Fruit fly (Drosophila melanogaster) whole organism, embryonic: ENCODE measurements around the gene Hasp.

Experiments
- Aef1 ChIP-seq: fragments of 200-800 bp; sonication (Bioruptor generic); IDR thresholded peaks from 3 replicates; pipeline ENCODE4 v1.3.6; 2022; ENCODE audit warnings: missing biosample characterization, missing genetic modification characterization
- Awh ChIP-seq: fragments of 200-800 bp; sonication (Bioruptor generic); IDR thresholded peaks from 2 replicates; pipeline ENCODE4, ENCODE4 v1.3.6; 2022; ENCODE audit warnings: missing biosample characterization, missing genetic modification characterization
- CG10274 ChIP-seq: fragments of 200-800 bp; sonication (Bioruptor generic); optimal IDR thresholded peaks from 3 replicates; lab custom pipeline; 2017; ENCODE audit warnings: missing biosample characterization, mild to moderate bottlenecking, missing genetic modification characterization
- CG10565 ChIP-seq: fragments of 200-800 bp; sonication (Bioruptor generic); optimal IDR thresholded peaks from 3 replicates; lab custom pipeline; 2016; ENCODE audit warnings: missing biosample characterization, mild to moderate bottlenecking, missing genetic modification characterization
- CG10979 ChIP-seq: fragments of 200-800 bp; sonication (Bioruptor generic); optimal IDR thresholded peaks from 2 replicates; lab custom pipeline; 2018; ENCODE audit warnings: missing biosample characterization, mild to moderate bottlenecking, missing genetic modification characterization, moderate library complexity
- CG12391 ChIP-seq: fragments of 200-800 bp; sonication (Bioruptor generic); optimal IDR thresholded peaks from 3 replicates; lab custom pipeline; 2018; ENCODE audit warnings: missing biosample characterization, mild to moderate bottlenecking, missing genetic modification characterization, moderate library complexity
- CG12659 ChIP-seq: fragments of 200-800 bp; sonication (Bioruptor generic); optimal IDR thresholded peaks from 3 replicates; lab custom pipeline; 2017; ENCODE audit warnings: mild to moderate bottlenecking, missing biosample characterization, missing genetic modification reagents, missing genetic modification characterization
- CG12744 ChIP-seq: fragments of 200-800 bp; sonication (Bioruptor generic); optimal IDR thresholded peaks from 2 replicates; lab custom pipeline; 2016; ENCODE audit warnings: missing biosample characterization, missing genetic modification characterization
- CG12769 ChIP-seq: fragments of 200-800 bp; sonication (Bioruptor generic); optimal IDR thresholded peaks from 2 replicates; lab custom pipeline; 2019; ENCODE audit warnings: missing biosample characterization, mild to moderate bottlenecking, missing genetic modification characterization, moderate library complexity
- CG14710 ChIP-seq: fragments of 200-800 bp; sonication (Bioruptor generic); optimal IDR thresholded peaks from 3 replicates; lab custom pipeline; 2019; ENCODE audit warnings: missing biosample characterization, mild to moderate bottlenecking, missing genetic modification characterization, moderate library complexity
- CG15269 ChIP-seq: fragments of 200-800 bp; sonication (Bioruptor generic); optimal IDR thresholded peaks from 2 replicates; lab custom pipeline; 2018; ENCODE audit warnings: missing biosample characterization, mild to moderate bottlenecking, missing genetic modification characterization, moderate library complexity
- CG16863 ChIP-seq: fragments of 200-800 bp; sonication (Bioruptor generic); optimal IDR thresholded peaks from 3 replicates; lab custom pipeline; 2016; ENCODE audit warnings: missing biosample characterization, missing genetic modification characterization
- CG2199 ChIP-seq: fragments of 200-800 bp; sonication (Bioruptor generic); IDR thresholded peaks from 3 replicates; pipeline ENCODE4 v1.3.6; 2022; ENCODE audit warnings: missing biosample characterization, missing genetic modification characterization
- CG2712 ChIP-seq: fragments of 200-800 bp; optimal IDR thresholded peaks from 3 replicates; lab custom pipeline; 2019; ENCODE audit warnings: missing biosample characterization, mild to moderate bottlenecking, missing genetic modification characterization, moderate library complexity
- CG30431 ChIP-seq: fragments of 200-800 bp; sonication (Bioruptor generic); optimal IDR thresholded peaks from 2 replicates; lab custom pipeline; 2017; ENCODE audit warnings: missing biosample characterization, missing genetic modification characterization
- CG34224 ChIP-seq: fragments of 200-800 bp; sonication (Bioruptor generic); IDR thresholded peaks from 3 replicates; pipeline ENCODE4 v1.3.6; 2022; ENCODE audit warnings: missing biosample characterization, missing genetic modification characterization; ENCODE audit not compliant: partially characterized antibody
- CG42726 ChIP-seq: fragments of 200-800 bp; sonication (Bioruptor generic); IDR thresholded peaks from 2 replicates; pipeline ENCODE4 v1.3.6; 2022; ENCODE audit warnings: missing biosample characterization, missing genetic modification characterization; ENCODE audit not compliant: partially characterized antibody
- CG7372 ChIP-seq: fragments of 200-800 bp; sonication (Bioruptor generic); IDR thresholded peaks from 2 replicates; pipeline ENCODE4 v1.3.6; 2022; ENCODE audit warnings: missing biosample characterization, missing genetic modification characterization
- CG7556 ChIP-seq: fragments of 200-800 bp; sonication (Bioruptor generic); optimal IDR thresholded peaks from 2 replicates; lab custom pipeline; 2017; ENCODE audit warnings: missing biosample characterization, mild to moderate bottlenecking, missing genetic modification characterization
- CG8359 ChIP-seq: fragments of 200-800 bp; sonication (Bioruptor generic); optimal IDR thresholded peaks from 2 replicates; lab custom pipeline; 2017; ENCODE audit warnings: missing biosample characterization, mild to moderate bottlenecking, missing genetic modification characterization, borderline replicate concordance
- Dad ChIP-seq: fragments of 200-800 bp; sonication (Bioruptor generic); optimal IDR thresholded peaks from 3 replicates; lab custom pipeline; 2016; ENCODE audit warnings: missing biosample characterization, missing genetic modification characterization
- Dfd ChIP-seq, 2 experiments: fragments of >200 bp; optimal IDR thresholded peaks; 2 replicates each; lab custom pipeline; 2017; ENCODE audit warnings: missing biosample characterization in 2 of 2, missing genetic modification characterization in 2 of 2
- Dll ChIP-seq: fragments of 200-800 bp; sonication (Bioruptor generic); IDR thresholded peaks from 4 replicates; pipeline ENCODE4 v1.3.6; 2022; ENCODE audit warnings: missing biosample characterization, missing genetic modification characterization; ENCODE audit not compliant: partially characterized antibody
- HHEX ChIP-seq: fragments of 200-800 bp; sonication (Bioruptor generic); optimal IDR thresholded peaks from 3 replicates; lab custom pipeline; 2017; ENCODE audit warnings: missing biosample characterization, mild to moderate bottlenecking, missing genetic modification characterization, missing genetic modification reagents
- Myb ChIP-seq: fragments of 200-800 bp; sonication (Bioruptor generic); optimal IDR thresholded peaks from 2 replicates; lab custom pipeline; 2016; ENCODE audit warnings: missing biosample characterization, missing genetic modification characterization
- Nf-YC ChIP-seq: fragments of 200-800 bp; optimal IDR thresholded peaks from 3 replicates; lab custom pipeline; 2019; ENCODE audit warnings: missing biosample characterization, mild to moderate bottlenecking, missing genetic modification characterization, moderate library complexity
- NfI ChIP-seq: fragments of 200-800 bp; sonication (Bioruptor generic); optimal IDR thresholded peaks from 3 replicates; lab custom pipeline; 2018; ENCODE audit warnings: missing biosample characterization, mild to moderate bottlenecking, missing genetic modification characterization, moderate library complexity
- YL-1 ChIP-seq: fragments of 200-800 bp; sonication (Bioruptor generic); optimal IDR thresholded peaks from 3 replicates; lab custom pipeline; 2017; ENCODE audit warnings: missing biosample characterization, mild to moderate bottlenecking, missing genetic modification characterization
- cato ChIP-seq: fragments of 200-800 bp; sonication (Bioruptor generic); optimal IDR thresholded peaks from 2 replicates; lab custom pipeline; 2016; ENCODE audit warnings: missing biosample characterization, missing genetic modification characterization, borderline replicate concordance
- crc ChIP-seq: fragments of 200-800 bp; sonication (Bioruptor generic); optimal IDR thresholded peaks from 2 replicates; lab custom pipeline; 2016; ENCODE audit warnings: missing biosample characterization, missing genetic modification characterization
- cwo ChIP-seq: fragments of 200-800 bp; sonication (Bioruptor generic); optimal IDR thresholded peaks from 3 replicates; lab custom pipeline; 2017; ENCODE audit warnings: missing biosample characterization, missing genetic modification characterization, mild to moderate bottlenecking, moderate library complexity, missing genetic modification reagents
- dm ChIP-seq: fragments of 200-800 bp; sonication (Bioruptor generic); optimal IDR thresholded peaks from 3 replicates; lab custom pipeline; 2016; ENCODE audit warnings: missing biosample characterization, missing genetic modification characterization
- gsb ChIP-seq: fragments of 200-800 bp; sonication (Bioruptor generic); IDR thresholded peaks from 2 replicates; pipeline ENCODE4 v1.3.6; 2022; ENCODE audit warnings: missing biosample characterization, missing genetic modification characterization
- gt ChIP-seq: fragments of 200-800 bp; sonication (Bioruptor generic); IDR thresholded peaks from 2 replicates; pipeline ENCODE4 v1.3.6; 2022; ENCODE audit warnings: missing biosample characterization, missing genetic modification characterization
- maf-S ChIP-seq: fragments of 200-800 bp; sonication (Bioruptor generic); optimal IDR thresholded peaks from 2 replicates; lab custom pipeline; 2016; ENCODE audit warnings: missing biosample characterization, missing genetic modification characterization
- pnt ChIP-seq: fragments of 200-800 bp; sonication (Bioruptor generic); optimal IDR thresholded peaks from 3 replicates; lab custom pipeline; 2016; ENCODE audit warnings: missing biosample characterization, missing genetic modification characterization
- psq ChIP-seq: fragments of 200-800 bp; sonication (Bioruptor generic); optimal IDR thresholded peaks from 2 replicates; lab custom pipeline; 2017; ENCODE audit warnings: missing biosample characterization, missing genetic modification characterization
- rib ChIP-seq: fragments of 200-800 bp; sonication (Bioruptor generic); IDR thresholded peaks from 2 replicates; pipeline ENCODE4 v1.3.6; 2022; ENCODE audit warnings: missing biosample characterization, missing genetic modification characterization
- sc ChIP-seq, 3 experiments: fragments of >200 bp in 2 of 3; fragments of 200-800 bp in 1 of 3; sonication (Bioruptor generic) in 1 of 3; optimal IDR thresholded peaks; 2 replicates in 2 of 3; 3 replicates in 1 of 3; lab custom pipeline; 2017; ENCODE audit warnings: mild to moderate bottlenecking in 1 of 3, missing biosample characterization in 1 of 3, missing genetic modification characterization in 1 of 3, missing genetic modification reagents in 1 of 3
- seq ChIP-seq: fragments of 200-800 bp; sonication (Bioruptor generic); IDR thresholded peaks from 2 replicates; pipeline ENCODE4 v1.3.6; 2022; ENCODE audit warnings: missing biosample characterization, missing genetic modification characterization
- sna ChIP-seq: fragments of 200-800 bp; sonication (Bioruptor generic); IDR thresholded peaks from 2 replicates; pipeline ENCODE4 v1.3.6; 2022; ENCODE audit warnings: missing biosample characterization, missing genetic modification characterization; ENCODE audit not compliant: partially characterized antibody
- stwl ChIP-seq: fragments of 200-800 bp; sonication (Bioruptor generic); optimal IDR thresholded peaks from 3 replicates; lab custom pipeline; 2018; ENCODE audit warnings: missing biosample characterization, mild to moderate bottlenecking, missing genetic modification characterization, moderate library complexity
- tgo ChIP-seq: fragments of 200-800 bp; sonication (Bioruptor generic); IDR thresholded peaks from 3 replicates; pipeline ENCODE4 v1.3.6; 2022; ENCODE audit warnings: missing biosample characterization, missing genetic modification characterization
- tio ChIP-seq: fragments of 200-800 bp; sonication (Bioruptor generic); optimal IDR thresholded peaks from 2 replicates; lab custom pipeline; 2017; ENCODE audit warnings: missing biosample characterization, missing genetic modification characterization, inconsistent platforms
- unc-4 ChIP-seq: fragments of 200-800 bp; sonication (Bioruptor generic); IDR thresholded peaks from 2 replicates; pipeline ENCODE4 v1.3.6; 2022; ENCODE audit warnings: missing biosample characterization, missing genetic modification characterization; ENCODE audit not compliant: partially characterized antibody
- vnd ChIP-seq: fragments of 200-800 bp; sonication (Bioruptor generic); IDR thresholded peaks from 3 replicates; pipeline ENCODE4 v1.3.6; 2022; ENCODE audit warnings: missing biosample characterization, missing genetic modification characterization; ENCODE audit not compliant: partially characterized antibody
- vvl ChIP-seq: fragments of 200-800 bp; sonication (Bioruptor generic); IDR thresholded peaks from 2 replicates; pipeline ENCODE4 v1.3.6; 2022; ENCODE audit warnings: missing biosample characterization, missing genetic modification characterization
- wdn ChIP-seq: fragments of 200-800 bp; sonication (Bioruptor generic); IDR thresholded peaks from 2 replicates; pipeline ENCODE4 v1.3.6; 2022; ENCODE audit warnings: missing biosample characterization, missing genetic modification characterization

The Hasp gene

DNA sequence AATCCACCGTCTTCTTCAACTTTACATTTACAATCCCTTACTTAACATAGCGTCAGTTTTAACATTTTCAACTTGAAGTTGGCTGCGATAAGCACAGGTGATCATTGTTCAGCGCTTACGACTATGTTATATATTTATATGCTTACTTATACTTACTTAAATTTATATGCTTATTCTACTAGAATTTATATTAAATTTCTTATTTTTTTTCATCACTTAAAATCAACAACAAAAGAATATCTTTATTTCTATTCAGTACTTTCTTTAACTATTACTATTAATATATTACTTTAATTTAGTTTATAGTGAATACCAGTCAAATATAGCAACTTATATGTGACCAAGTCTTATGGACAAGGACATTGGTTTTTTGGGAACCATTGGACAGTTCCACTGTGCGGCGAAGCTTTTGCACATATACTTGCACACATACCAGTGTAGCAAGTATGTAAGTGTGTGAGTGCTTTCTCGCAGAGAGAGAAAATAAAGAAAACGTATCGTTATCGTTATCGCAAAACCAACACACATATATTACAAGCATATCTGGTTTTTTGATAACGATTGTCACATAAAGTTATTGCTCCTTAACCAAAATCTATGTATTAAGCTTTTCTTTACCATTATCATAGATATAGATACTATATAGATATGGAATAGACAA is at the start of gene Hasp (continued):
- peak; percentile 28 for TF ChIP-seq CG7556 (GFP tag; lab: Kevin White, UChicago)
- TF ChIP-seq CG10274 = no peak
- 0 out of 3 replicates have a peak, but pooled peaks have one; percentile 10 for TF ChIP-seq Aef1 (GFP tag; lab: Robert Waterston, UW)
- TF ChIP-seq Nf-YC = peak; percentile 48
- no peak for TF ChIP-seq CG42726 (GFP tag; lab: Robert Waterston, UW)
- TF ChIP-seq vvl (GFP tag; lab: Robert Waterston, UW) = peak; percentile 83
- peak; percentile 29 for TF ChIP-seq cwo (GFP tag; lab: Kevin White, UChicago)
- 0 out of 2 replicates have a peak, but pooled peaks have one; percentile 6 for TF ChIP-seq seq (GFP tag; lab: Robert Waterston, UW)
- TF ChIP-seq rib (GFP tag; lab: Robert Waterston, UW) = no peak
- TF ChIP-seq CG34224 (GFP tag; lab: Robert Waterston, UW) = peak; percentile 87
- TF ChIP-seq wdn = no peak
- no peak for TF ChIP-seq CG2199
- peak; percentile 35 for TF ChIP-seq NfI (GFP tag; lab: Kevin White, UChicago)
- no peak for TF ChIP-seq crc
- TF ChIP-seq dm (GFP tag; lab: Kevin White, UChicago) = no peak
- TF ChIP-seq YL-1 (GFP tag; lab: Kevin White, UChicago) = no peak
- no peak for TF ChIP-seq Dfd (GFP tag; optimal IDR thresholded peaks at IDR 0.05; lab: Kevin White, UChicago)
- no peak for TF ChIP-seq gt (GFP tag; lab: Robert Waterston, UW)
- TF ChIP-seq stwl (tag; lab: Kevin White, UChicago) = peak; percentile 73
- TF ChIP-seq CG16863 = no peak
- no peak for TF ChIP-seq CG8359 (GFP tag; lab: Kevin White, UChicago)
- no peak for TF ChIP-seq tio (GFP tag; lab: Kevin White, UChicago)
- TF ChIP-seq CG12744 (GFP tag; lab: Kevin White, UChicago) = no peak
- no peak for TF ChIP-seq CG12769
- TF ChIP-seq tgo = peak; percentile 67; the same call in 2 of the 3 replicates
- peak; percentile 68 for TF ChIP-seq Dll (GFP tag; lab: Robert Waterston, UW)
- no peak for TF ChIP-seq CG30431
- peak; percentile 21 for TF ChIP-seq Myb
- no peak for TF ChIP-seq maf-S (GFP tag; lab: Kevin White, UChicago)
- TF ChIP-seq cato (GFP tag; lab: Kevin White, UChicago) = no peak
- TF ChIP-seq Dad (GFP tag; lab: Kevin White, UChicago) = peak; percentile 18
- peak; percentile 72 for TF ChIP-seq CG2712 (tag; lab: Kevin White, UChicago)
- no peak for TF ChIP-seq CG15269 (tag; lab: Kevin White, UChicago)
- TF ChIP-seq CG14710 = peak; percentile 46
- TF ChIP-seq psq = no peak
- TF ChIP-seq CG12391 (tag; lab: Kevin White, UChicago) = peak; percentile 68
- no peak for TF ChIP-seq CG10565
- TF ChIP-seq CG10979 (tag; lab: Kevin White, UChicago) = peak; percentile 74
- peak; percentile 74 for TF ChIP-seq vnd (GFP tag; lab: Robert Waterston, UW)
- no peak for TF ChIP-seq Awh (GFP tag; lab: Robert Waterston, UW)
- no peak for TF ChIP-seq pnt
- no peak for TF ChIP-seq CG7372 (GFP tag; lab: Robert Waterston, UW)
- TF ChIP-seq sc (optimal IDR thresholded peaks at IDR 0.05; lab: Kevin White, UChicago) = no peak
- no peak for TF ChIP-seq sc (GFP tag; optimal IDR thresholded peaks at IDR 0.05; lab: Kevin White, UChicago)
- peak; percentile 39 for TF ChIP-seq HHEX (GFP tag; lab: Kevin White, UChicago)
- TF ChIP-seq sna (GFP tag; lab: Robert Waterston, UW) = peak; percentile 87
- TF ChIP-seq CG12659 (GFP tag; lab: Kevin White, UChicago) = peak; percentile 46
- TF ChIP-seq unc-4 = peak; percentile 61
- TF ChIP-seq gsb (GFP tag; lab: Robert Waterston, UW) = no peak
